Fruit fly (Drosophila melanogaster) whole organism, embryonic: Measurements from ENCODE around the gene Ppcs.

ENCODE experiments used
- Atf-2 ChIP-seq: fragments of 200-800 bp; sonication (Bioruptor generic); optimal IDR thresholded peaks from 2 replicates; lab custom pipeline; 2016; ENCODE audit warnings: missing biosample characterization, missing genetic modification characterization
- CG10274 ChIP-seq: fragments of 200-800 bp; sonication (Bioruptor generic); optimal IDR thresholded peaks from 3 replicates; lab custom pipeline; 2017; ENCODE audit warnings: missing biosample characterization, mild to moderate bottlenecking, missing genetic modification characterization
- CG10959 ChIP-seq: fragments of 200-800 bp; sonication (Bioruptor generic); IDR thresholded peaks from 2 replicates; pipeline ENCODE4 v1.3.6; 2022; ENCODE audit warnings: missing biosample characterization, missing genetic modification characterization
- CG11504 ChIP-seq: fragments of 200-800 bp; sonication (Bioruptor generic); optimal IDR thresholded peaks from 3 replicates; lab custom pipeline; 2019; ENCODE audit warnings: missing biosample characterization, mild to moderate bottlenecking, missing genetic modification characterization, moderate library complexity
- CG12071 ChIP-seq: fragments of 200-800 bp; sonication (Bioruptor generic); optimal IDR thresholded peaks from 3 replicates; lab custom pipeline; 2018; ENCODE audit warnings: missing biosample characterization, mild to moderate bottlenecking, missing genetic modification characterization
- CG14667 ChIP-seq: fragments of 200-800 bp; sonication (Bioruptor generic); IDR thresholded peaks from 2 replicates; pipeline ENCODE4 v1.3.6; 2022; ENCODE audit warnings: missing biosample characterization, missing genetic modification characterization
- CG14860 ChIP-seq: fragments of 200-800 bp; sonication (Bioruptor generic); IDR thresholded peaks from 3 replicates; pipeline ENCODE4 v1.3.6; 2022; ENCODE audit warnings: missing biosample characterization, missing genetic modification characterization; ENCODE audit not compliant: partially characterized antibody
- CG1647 ChIP-seq: fragments of 200-800 bp; sonication (Bioruptor generic); optimal IDR thresholded peaks from 3 replicates; lab custom pipeline; 2016; ENCODE audit warnings: missing biosample characterization, missing genetic modification characterization
- CG17186 ChIP-seq: fragments of 200-800 bp; sonication (Bioruptor generic); optimal IDR thresholded peaks from 3 replicates; lab custom pipeline; 2017; ENCODE audit warnings: missing biosample characterization, missing genetic modification reagents, missing genetic modification characterization
- CG17802 ChIP-seq: fragments of 200-800 bp; sonication (Bioruptor generic); optimal IDR thresholded peaks from 2 replicates; lab custom pipeline; 2018; ENCODE audit warnings: missing biosample characterization, mild to moderate bottlenecking, missing genetic modification characterization, moderate library complexity
- CG18011 ChIP-seq: fragments of 200-800 bp; sonication (Bioruptor generic); optimal IDR thresholded peaks from 2 replicates; lab custom pipeline; 2017; ENCODE audit warnings: missing biosample characterization, missing genetic modification characterization, mild to moderate bottlenecking, moderate library complexity, missing genotype
- CG18262 ChIP-seq: fragments of 200-800 bp; optimal IDR thresholded peaks from 3 replicates; lab custom pipeline; 2019; ENCODE audit warnings: missing biosample characterization, mild to moderate bottlenecking, missing genetic modification characterization, moderate library complexity
- CG2120 ChIP-seq: fragments of 200-800 bp; sonication (Bioruptor generic); optimal IDR thresholded peaks from 3 replicates; lab custom pipeline; 2016; ENCODE audit warnings: missing biosample characterization, missing genetic modification characterization
- CG2202 ChIP-seq: fragments of 200-800 bp; sonication (Bioruptor generic); optimal IDR thresholded peaks from 2 replicates; lab custom pipeline; 2018; ENCODE audit warnings: missing biosample characterization, mild to moderate bottlenecking, missing genetic modification characterization
- CG30020 ChIP-seq: fragments of 200-800 bp; optimal IDR thresholded peaks from 2 replicates; lab custom pipeline; 2019; ENCODE audit warnings: missing biosample characterization, mild to moderate bottlenecking, missing genetic modification characterization, moderate library complexity
- CG33557 ChIP-seq: fragments of 200-800 bp; sonication (Bioruptor generic); optimal IDR thresholded peaks from 2 replicates; lab custom pipeline; 2019; ENCODE audit warnings: missing biosample characterization, mild to moderate bottlenecking, missing genetic modification characterization, moderate library complexity
- CG34422 ChIP-seq: fragments of 200-800 bp; sonication (Bioruptor generic); IDR thresholded peaks from 3 replicates; pipeline ENCODE4 v1.3.6; 2022; ENCODE audit warnings: missing biosample characterization, missing genetic modification characterization
- CG8281 ChIP-seq: fragments of 200-800 bp; sonication (Bioruptor generic); optimal IDR thresholded peaks from 2 replicates; lab custom pipeline; 2018; ENCODE audit warnings: missing biosample characterization, mild to moderate bottlenecking, missing genetic modification characterization, moderate library complexity
- CG9437 ChIP-seq: fragments of 200-800 bp; sonication (Bioruptor generic); optimal IDR thresholded peaks from 2 replicates; lab custom pipeline; 2018; ENCODE audit warnings: missing biosample characterization, mild to moderate bottlenecking, missing genetic modification characterization
- CG9932 ChIP-seq: fragments of 200-800 bp; sonication (Bioruptor generic); IDR thresholded peaks from 2 replicates; pipeline ENCODE4 v1.3.6; 2022; ENCODE audit warnings: missing biosample characterization, missing genetic modification characterization
- CoRest ChIP-seq: fragments of 200-800 bp; sonication (Bioruptor generic); optimal IDR thresholded peaks from 3 replicates; lab custom pipeline; 2018; ENCODE audit warnings: missing biosample characterization, mild to moderate bottlenecking, missing genetic modification characterization, moderate library complexity
- Dll ChIP-seq: fragments of 200-800 bp; sonication (Bioruptor generic); IDR thresholded peaks from 4 replicates; pipeline ENCODE4 v1.3.6; 2022; ENCODE audit warnings: missing biosample characterization, missing genetic modification characterization; ENCODE audit not compliant: partially characterized antibody
- Doc2 ChIP-seq: fragments of 200-800 bp; sonication (Bioruptor generic); IDR thresholded peaks from 2 replicates; pipeline ENCODE4 v1.3.6; 2022; ENCODE audit warnings: missing biosample characterization, missing genetic modification characterization
- Dp ChIP-seq: fragments of 200-800 bp; sonication (Bioruptor generic); optimal IDR thresholded peaks from 2 replicates; lab custom pipeline; 2018; ENCODE audit warnings: missing biosample characterization, mild to moderate bottlenecking, missing genetic modification characterization, moderate library complexity
- H15 ChIP-seq: fragments of 200-800 bp; sonication (Bioruptor generic); IDR thresholded peaks from 3 replicates; pipeline ENCODE4 v1.3.6; 2022; ENCODE audit warnings: missing biosample characterization, missing genetic modification characterization
- Lhr ChIP-seq: fragments of 200-800 bp; sonication (Bioruptor generic); optimal IDR thresholded peaks from 3 replicates; lab custom pipeline; 2017; ENCODE audit warnings: mild to moderate bottlenecking, missing biosample characterization, missing genetic modification reagents, missing genetic modification characterization
- Nf-YA ChIP-seq: fragments of 200-800 bp; sonication (Bioruptor generic); IDR thresholded peaks from 2 replicates; pipeline ENCODE4 v1.3.6; 2022; ENCODE audit warnings: missing biosample characterization, missing genetic modification characterization
- abd-A ChIP-seq: fragments of 200-800 bp; sonication (Bioruptor generic); optimal IDR thresholded peaks from 3 replicates; lab custom pipeline; 2019; ENCODE audit warnings: missing biosample characterization, mild to moderate bottlenecking, missing genetic modification characterization, moderate library complexity
- bigmax ChIP-seq: fragments of 200-800 bp; sonication (Bioruptor generic); optimal IDR thresholded peaks from 2 replicates; lab custom pipeline; 2018; ENCODE audit warnings: missing biosample characterization, mild to moderate bottlenecking, missing genetic modification characterization
- btn ChIP-seq: fragments of 200-800 bp; sonication (Bioruptor generic); optimal IDR thresholded peaks from 2 replicates; lab custom pipeline; 2016; ENCODE audit warnings: missing biosample characterization, missing genetic modification characterization
- cad ChIP-seq: fragments of >200 bp; optimal IDR thresholded peaks from 2 replicates; lab custom pipeline; 2017; ENCODE audit warnings: missing biosample characterization, missing genetic modification characterization
- cato ChIP-seq: fragments of 200-800 bp; sonication (Bioruptor generic); optimal IDR thresholded peaks from 2 replicates; lab custom pipeline; 2016; ENCODE audit warnings: missing biosample characterization, missing genetic modification characterization, borderline replicate concordance
- caup ChIP-seq: fragments of 200-800 bp; sonication (Bioruptor generic); optimal IDR thresholded peaks from 3 replicates; lab custom pipeline; 2017; ENCODE audit warnings: missing biosample characterization, mild to moderate bottlenecking, missing genetic modification characterization, moderate library complexity; ENCODE audit not compliant: severe bottlenecking
- chif ChIP-seq, 2 experiments: fragments of 200-800 bp; sonication (Bioruptor generic); optimal IDR thresholded peaks; 3 replicates each; lab custom pipeline; 2016; ENCODE audit warnings: missing biosample characterization in 2 of 2, missing genetic modification characterization in 2 of 2
- chinmo ChIP-seq: fragments of 200-800 bp; sonication (Bioruptor generic); IDR thresholded peaks from 4 replicates; pipeline ENCODE4 v1.3.6; 2022; ENCODE audit warnings: missing biosample characterization, missing genetic modification characterization; ENCODE audit not compliant: partially characterized antibody
- crp ChIP-seq, 2 experiments: fragments of 200-800 bp; sonication (Bioruptor generic); optimal IDR thresholded peaks; 2 replicates in 1 of 2; 3 replicates in 1 of 2; lab custom pipeline; 2017; ENCODE audit warnings: missing biosample characterization in 2 of 2, missing genetic modification characterization in 2 of 2, mild to moderate bottlenecking in 1 of 2, moderate library complexity in 1 of 2
- cwo ChIP-seq: fragments of 200-800 bp; sonication (Bioruptor generic); optimal IDR thresholded peaks from 3 replicates; lab custom pipeline; 2017; ENCODE audit warnings: missing biosample characterization, missing genetic modification characterization, mild to moderate bottlenecking, moderate library complexity, missing genetic modification reagents
- da ChIP-seq: fragments of 200-800 bp; sonication (Bioruptor generic); optimal IDR thresholded peaks from 2 replicates; lab custom pipeline; 2016; ENCODE audit warnings: missing biosample characterization, missing genetic modification characterization
- en ChIP-seq: fragments of 200-800 bp; sonication (Bioruptor generic); optimal IDR thresholded peaks from 2 replicates; lab custom pipeline; 2016; ENCODE audit warnings: missing biosample characterization, missing genetic modification characterization
- gem ChIP-seq: fragments of 200-800 bp; sonication (Bioruptor generic); optimal IDR thresholded peaks from 2 replicates; lab custom pipeline; 2019; ENCODE audit warnings: missing biosample characterization, mild to moderate bottlenecking, missing genetic modification characterization, moderate library complexity
- luna ChIP-seq: fragments of 200-800 bp; sonication (Bioruptor generic); optimal IDR thresholded peaks from 2 replicates; lab custom pipeline; 2016; ENCODE audit warnings: missing biosample characterization, missing genetic modification characterization
- oc ChIP-seq: fragments of 200-800 bp; sonication (Bioruptor generic); optimal IDR thresholded peaks from 2 replicates; lab custom pipeline; 2018; ENCODE audit warnings: missing biosample characterization, mild to moderate bottlenecking, missing genetic modification characterization, moderate library complexity
- otp ChIP-seq: fragments of 200-800 bp; sonication (Bioruptor generic); IDR thresholded peaks from 3 replicates; pipeline ENCODE4, ENCODE4 v1.3.6; 2022; ENCODE audit warnings: missing biosample characterization, missing genetic modification characterization
- pb ChIP-seq: fragments of 200-800 bp; sonication (Bioruptor generic); optimal IDR thresholded peaks from 3 replicates; lab custom pipeline; 2016; ENCODE audit warnings: missing biosample characterization, missing genetic modification characterization
- phol ChIP-seq: fragments of 200-800 bp; sonication (Bioruptor generic); optimal IDR thresholded peaks from 3 replicates; lab custom pipeline; 2018; ENCODE audit warnings: missing biosample characterization, mild to moderate bottlenecking, missing genetic modification characterization, moderate library complexity
- slou ChIP-seq: fragments of 200-800 bp; sonication (Bioruptor generic); optimal IDR thresholded peaks from 3 replicates; lab custom pipeline; 2016; ENCODE audit warnings: missing biosample characterization, missing genetic modification characterization
- tap ChIP-seq: fragments of 200-800 bp; optimal IDR thresholded peaks from 3 replicates; lab custom pipeline; 2019; ENCODE audit warnings: missing biosample characterization, mild to moderate bottlenecking, missing genetic modification characterization, moderate library complexity
- tgo ChIP-seq: fragments of 200-800 bp; sonication (Bioruptor generic); IDR thresholded peaks from 3 replicates; pipeline ENCODE4 v1.3.6; 2022; ENCODE audit warnings: missing biosample characterization, missing genetic modification characterization

Ppcs gene

DNA sequence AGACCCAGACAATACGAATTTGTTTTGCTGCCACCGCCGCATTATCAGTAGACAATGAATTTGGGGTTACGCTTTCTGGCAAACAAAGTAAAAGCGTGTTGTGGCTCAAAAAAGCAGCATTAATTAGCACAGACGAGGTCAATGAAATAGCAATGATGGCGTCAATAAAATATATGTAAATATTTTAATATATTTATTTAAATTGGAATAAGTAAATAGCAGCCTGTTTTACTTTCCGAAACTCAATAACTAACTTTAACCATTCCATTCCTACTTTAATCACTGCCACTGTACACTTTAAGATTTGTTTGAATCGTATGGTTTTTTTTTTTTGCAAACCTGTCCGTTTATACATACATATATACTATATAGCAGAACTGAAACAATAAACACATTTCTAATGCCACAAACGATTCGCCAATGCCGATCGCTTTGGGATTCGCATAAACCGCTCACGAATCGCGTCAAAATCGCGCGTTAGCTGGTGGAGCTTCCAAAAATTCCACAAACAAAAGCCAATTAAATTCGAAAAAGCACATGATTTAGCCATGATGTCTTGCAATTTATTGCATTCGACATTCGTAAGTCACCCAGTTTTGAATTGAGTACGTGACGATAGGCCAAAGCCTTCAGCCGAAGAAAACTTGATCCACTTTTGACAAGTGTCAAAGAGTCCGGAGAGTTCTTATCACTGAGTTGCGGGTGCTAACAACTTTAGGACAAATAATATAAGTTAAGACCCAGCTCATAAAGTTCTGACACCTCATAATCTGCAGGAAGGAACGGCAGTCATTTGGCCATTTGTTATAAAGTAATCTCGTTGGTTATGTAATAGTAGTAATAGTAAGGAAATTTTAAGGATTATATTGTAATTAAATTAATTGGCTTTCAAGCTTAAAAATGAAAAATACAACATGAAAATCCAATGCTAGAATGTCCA is 4.4 kb upstream of the Ppcs start (continued):
- TF ChIP-seq CG18011 (GFP tag; lab: Kevin White, UChicago) (no peak), CoRest (tag; lab: Kevin White, UChicago) (peak; percentile 43), crp (GFP tag; optimal IDR thresholded peaks at IDR 0.05; lab: Kevin White, UChicago) (no peak), CG17802 (tag; lab: Kevin White, UChicago) (no peak), CG33557 (GFP tag; lab: Kevin White, UChicago) (no peak), CG17186 (GFP tag; lab: Kevin White, UChicago) (no peak), phol (tag; lab: Kevin White, UChicago) (peak; percentile 28), luna (GFP tag; lab: Kevin White, UChicago) (no peak), cad (no peak), CG34422 (peak; percentile 47; the same call in 2 of the 3 replicates), tgo (GFP tag; lab: Robert Waterston, UW) (no peak), da (GFP tag; lab: Kevin White, UChicago) (no peak), CG2120 (peak; percentile 29), slou (GFP tag; lab: Kevin White, UChicago) (no peak), CG2202 (tag; lab: Kevin White, UChicago) (no peak), Nf-YA (GFP tag; lab: Robert Waterston, UW) (no peak), gem (tag; lab: Kevin White, UChicago) (peak; percentile 59), chif (GFP tag; optimal IDR thresholded peaks at IDR 0.05; lab: Kevin White, UChicago) (no peak), CG1647 (no peak), CG10959 (GFP tag; lab: Robert Waterston, UW) (no peak), CG9932 (peak; percentile 48; the same call in 1 of the 2 replicates), CG14860 (no peak), btn (no peak), cwo (peak; percentile 32), CG10274 (no peak), otp (GFP tag; lab: Robert Waterston, UW) (0 out of 3 replicates have a peak, but pooled peaks have one; percentile 18), CG12071 (GFP tag; lab: Kevin White, UChicago) (no peak), CG11504 (peak; percentile 53), cato (GFP tag; lab: Kevin White, UChicago) (no peak), CG9437 (GFP tag; lab: Kevin White, UChicago) (peak; percentile 21), Dll (GFP tag; lab: Robert Waterston, UW) (no peak), Doc2 (GFP tag; lab: Robert Waterston, UW) (no peak), CG14667 (no peak; the same call in 1 of the 2 replicates), tap (tag; lab: Kevin White, UChicago) (peak; percentile 8), pb (no peak), H15 (GFP tag; lab: Robert Waterston, UW) (no peak), bigmax (GFP tag; lab: Kevin White, UChicago) (no peak), en (GFP tag; lab: Kevin White, UChicago) (no peak), Dp (GFP tag; lab: Kevin White, UChicago) (no peak), chinmo (GFP tag; lab: Robert Waterston, UW) (no peak), CG8281 (no peak), Lhr (GFP tag; lab: Kevin White, UChicago) (no peak), CG30020 (tag; lab: Kevin White, UChicago) (no peak), oc (tag; lab: Kevin White, UChicago) (peak; percentile 35), CG18262 (tag; lab: Kevin White, UChicago) (peak; percentile 10), Atf-2 (no peak), abd-A (tag; lab: Kevin White, UChicago) (no peak), caup (GFP tag; lab: Kevin White, UChicago) (no peak)
